Worm (Caenorhabditis elegans) whole organism, L4/young adult: ENCODE results near the gene C49G7.10.

ENCODE experiments used
- dao-5 ChIP-seq: sonication (generic microtip); optimal IDR thresholded peaks from 2 replicates; lab custom pipeline; 2016; ENCODE audit warnings: missing genotype, missing genetic modification characterization, moderate library complexity, missing compliant biosample characterization
- him-1 ChIP-seq: sonication (generic microtip); optimal IDR thresholded peaks from 2 replicates; lab custom pipeline; 2016; ENCODE audit warnings: missing genotype, missing genetic modification reagents, missing genetic modification characterization, missing compliant biosample characterization

DNA sequence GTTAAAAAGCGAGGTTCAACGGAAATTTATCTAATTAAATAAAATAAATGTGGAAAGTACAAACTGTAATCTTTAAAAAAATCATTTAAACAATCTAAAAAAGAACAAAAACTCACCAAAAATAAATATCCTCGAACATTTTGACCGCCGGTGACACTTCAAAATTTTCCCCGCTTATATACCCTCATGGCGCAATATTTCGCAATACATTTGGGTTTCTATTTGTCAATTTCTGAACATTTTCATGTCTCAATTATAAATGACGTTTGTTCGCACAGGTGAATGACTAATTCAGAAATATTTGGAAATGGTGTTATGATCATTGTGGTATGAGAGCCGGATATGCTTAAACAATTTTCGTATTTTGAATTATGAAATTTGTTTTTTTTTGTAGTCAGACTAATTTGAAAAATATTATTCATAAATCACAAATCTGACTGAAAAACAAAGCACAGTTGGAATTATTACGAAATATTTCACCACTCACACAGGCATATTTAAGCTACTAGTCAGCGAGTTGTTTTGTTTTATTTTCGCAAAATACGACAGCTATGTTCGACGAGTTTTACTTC lies at the start of gene C49G7.10, which contains the start of gene irg-2:
- TF ChIP-seq him-1 (tag; lab: Kevin White, UChicago), result no peak
- no peak for TF ChIP-seq dao-5 (tag; lab: Kevin White, UChicago)
